Fruit fly (Drosophila melanogaster): Measurements from ENCODE around the gene Brms1.

DNA sequence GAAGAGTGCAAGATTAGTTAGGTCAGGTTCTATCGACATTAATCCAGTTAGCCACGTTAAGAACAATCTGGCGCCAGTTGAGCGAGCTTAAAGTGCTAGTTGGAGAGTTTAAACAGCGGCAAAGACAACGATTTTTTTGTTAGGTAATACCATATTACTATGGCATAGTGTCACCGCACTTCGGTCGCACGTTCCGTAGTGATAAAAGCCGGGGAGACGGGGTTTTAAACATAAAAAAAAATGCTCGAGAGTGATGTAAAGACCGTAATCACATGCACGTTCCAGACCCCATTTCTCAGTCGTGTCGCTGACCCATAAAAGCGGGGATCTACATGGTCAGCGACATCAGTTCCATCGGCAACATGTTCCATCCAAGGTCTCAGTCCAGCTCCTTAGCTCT lies 49.5 kb upstream of the Brms1 start, which contains the start of gene CG32642:
- TF ChIP-seq usp (GFP tag; optimal IDR thresholded peaks at IDR 0.05) = no peak
- no peak for TF ChIP-seq Dll (optimal IDR thresholded peaks at IDR 0.05)
- TF ChIP-seq psq (optimal IDR thresholded peaks at IDR 0.05) = no peak
- TF ChIP-seq CG8478 (optimal IDR thresholded peaks at IDR 0.05) = no peak
- no peak for TF ChIP-seq pan (optimal IDR thresholded peaks at IDR 0.05)
- no peak for TF ChIP-seq EcR (GFP tag; optimal IDR thresholded peaks at IDR 0.05)

Data from whole organism.